Worm (Caenorhabditis elegans) whole organism, mixed stage, embryonic: Measurements from ENCODE around the gene F38E11.6.
A peak's percentile ranks its signal among the peaks of the same experiment; 100 is the strongest.

Experiments used
- blmp-1 ChIP-seq: fragments of 150-350 bp; optimal IDR thresholded peaks from 2 replicates; lab custom pipeline; 2014; ENCODE audit warnings: missing biosample characterization, missing genetic modification characterization
- ces-1 ChIP-seq: fragments of 150-350 bp; optimal IDR thresholded peaks from 2 replicates; lab custom pipeline; 2014; ENCODE audit warnings: missing biosample characterization, missing genetic modification reagents, missing genetic modification characterization
- elt-3 ChIP-seq: fragments of 150-350 bp; optimal IDR thresholded peaks from 2 replicates; lab custom pipeline; 2014; ENCODE audit warnings: missing biosample characterization, missing genetic modification characterization
- flh-1 ChIP-seq: fragments of 200-800 bp; sonication (Bioruptor generic); optimal IDR thresholded peaks from 2 replicates; lab custom pipeline; 2018; ENCODE audit warnings: mild to moderate bottlenecking, missing genetic modification characterization, moderate library complexity, missing compliant biosample characterization
- ham-2 ChIP-seq: fragments of 200-800 bp; sonication (Bioruptor generic); optimal IDR thresholded peaks from 2 replicates; lab custom pipeline; 2018; ENCODE audit warnings: mild to moderate bottlenecking, missing genetic modification characterization, missing compliant biosample characterization
- lin-13 ChIP-seq: fragments of 150-350 bp; optimal IDR thresholded peaks from 2 replicates; lab custom pipeline; 2014; ENCODE audit warnings: missing biosample characterization, missing genetic modification characterization
- lsy-2 ChIP-seq: fragments of 150-350 bp; optimal IDR thresholded peaks from 2 replicates; lab custom pipeline; 2014; ENCODE audit warnings: missing biosample characterization, missing genetic modification characterization
- mab-5 ChIP-seq: fragments of 150-350 bp; optimal IDR thresholded peaks from 2 replicates; lab custom pipeline; 2014; ENCODE audit warnings: missing biosample characterization, missing genetic modification characterization
- mep-1 ChIP-seq: fragments of 150-350 bp; optimal IDR thresholded peaks from 2 replicates; lab custom pipeline; 2017; ENCODE audit warnings: missing biosample characterization, missing genetic modification reagents, missing genetic modification characterization, inconsistent platforms
- nhr-76 ChIP-seq: sonication (generic microtip); optimal IDR thresholded peaks from 2 replicates; lab custom pipeline; 2017; ENCODE audit warnings: missing biosample characterization, missing genetic modification characterization
- pha-4 ChIP-seq: fragments of 150-350 bp; optimal IDR thresholded peaks from 2 replicates; lab custom pipeline; 2018; ENCODE audit warnings: missing biosample characterization, missing genetic modification reagents, missing genetic modification characterization
- snpc-4 ChIP-seq: fragments of 150-350 bp; optimal IDR thresholded peaks from 2 replicates; lab custom pipeline; 2014; ENCODE audit warnings: missing biosample characterization, missing genetic modification characterization
- unc-39 ChIP-seq: fragments of 150-350 bp; optimal IDR thresholded peaks from 2 replicates; lab custom pipeline; 2014; ENCODE audit warnings: missing biosample characterization, missing genetic modification characterization
- unc-62 ChIP-seq: fragments of 150-350 bp; optimal IDR thresholded peaks from 2 replicates; lab custom pipeline; 2014; ENCODE audit warnings: missing biosample characterization, missing genetic modification reagents, missing genetic modification characterization

- peak; percentile 45 for TF ChIP-seq ham-2 (GFP tag; lab: Kevin White, UChicago)
- peak; percentile 76 for TF ChIP-seq lsy-2
- TF ChIP-seq elt-3 (tag; lab: Kevin White, UChicago) = peak; percentile 38
- TF ChIP-seq pha-4 (tag; lab: Kevin White, UChicago) = peak; percentile 97
- peak; percentile 38 for TF ChIP-seq unc-62 (GFP tag; lab: Kevin White, UChicago)
- no peak for TF ChIP-seq snpc-4 (tag; lab: Kevin White, UChicago)
- TF ChIP-seq blmp-1 = no peak
- TF ChIP-seq mep-1 (tag; lab: Kevin White, UChicago) = peak; percentile 80
- TF ChIP-seq lin-13 (tag; lab: Kevin White, UChicago) = peak; percentile 94
- no peak for TF ChIP-seq nhr-76 (tag; lab: Kevin White, UChicago)
- TF ChIP-seq mab-5 (tag; lab: Kevin White, UChicago) = no peak
- TF ChIP-seq ces-1 (GFP tag; lab: Kevin White, UChicago) = peak; percentile 84
- no peak for TF ChIP-seq unc-39 (tag; lab: Kevin White, UChicago)
- TF ChIP-seq flh-1 = no peak
Observed at ce11 chrIV:9444417-9445026, 22.8 kb downstream of the F38E11.6 start.
